Worm (Caenorhabditis elegans): ENCODE results near the gene F27C8.3.

DNA sequence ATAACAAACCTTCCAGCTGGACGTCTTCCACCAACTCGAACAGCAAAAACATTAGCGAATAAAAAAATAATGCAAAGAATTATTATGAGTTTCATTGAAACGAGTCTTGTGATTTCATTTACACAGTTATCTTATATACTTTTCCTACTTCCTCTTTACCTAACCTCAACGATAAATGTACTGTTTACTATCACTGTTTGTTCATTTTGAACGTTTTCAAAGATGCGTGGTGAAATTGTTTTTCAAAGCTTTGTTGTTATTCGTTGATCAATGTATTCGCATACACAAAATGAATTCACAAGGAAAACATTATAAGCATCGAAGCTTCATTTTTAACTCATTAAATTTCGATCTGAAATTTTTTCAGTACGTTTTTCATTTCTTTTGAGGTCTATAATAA is 26.6 kb upstream of the F27C8.3 start, which contains the start of gene W09C2.7:
- TF ChIP-seq nhr-77 (tag; optimal IDR thresholded peaks at IDR 0.05) (no peak), nhr-28 (tag; optimal IDR thresholded peaks at IDR 0.05) (no peak), ceh-82 (tag; optimal IDR thresholded peaks at IDR 0.05) (no peak), pha-4 (tag; optimal IDR thresholded peaks at IDR 0.05) (no peak), ama-1 (optimal IDR thresholded peaks at IDR 0.05) (no peak), ceh-16 (tag; optimal IDR thresholded peaks at IDR 0.05) (no peak), ZK546.5 (tag; optimal IDR thresholded peaks at IDR 0.05) (no peak), nhr-23 (tag; optimal IDR thresholded peaks at IDR 0.05) (no peak), nhr-11 (tag; optimal IDR thresholded peaks at IDR 0.05) (no peak), egl-27 (tag; optimal IDR thresholded peaks at IDR 0.05) (no peak)

Data from whole organism, L3 larva.